Worm (Caenorhabditis elegans): ENCODE measurements around the gene fbxb-48.
A peak's percentile ranks its signal among the peaks of the same experiment; 100 is the strongest.
"Not testable (repeated sequence)": the region's sequence is repeated elsewhere in the genome, so short reads cannot be mapped to it uniquely, and the experiment has no call there.

fbxb-48 gene

DNA sequence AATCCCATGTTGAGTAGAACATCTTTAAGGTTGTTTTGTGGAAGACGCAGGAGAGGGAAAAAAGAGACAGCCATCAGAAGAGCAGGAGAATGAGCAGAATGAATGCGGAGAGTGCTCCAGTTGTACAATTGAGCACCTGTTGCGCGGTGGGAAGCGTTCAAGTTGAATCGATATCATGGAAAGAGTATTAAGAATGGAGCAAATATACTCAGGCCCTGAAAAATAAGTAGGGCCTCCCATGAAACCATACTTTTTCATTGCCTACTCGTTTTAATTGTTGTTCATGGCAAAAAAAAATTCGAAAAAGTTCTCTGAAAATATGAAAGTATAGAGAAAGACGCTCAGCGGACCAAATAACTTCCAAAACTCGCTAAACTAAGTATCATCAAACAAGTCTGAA is at the start of gene fbxb-48:
Gene fbxb-48 (minus strand): TSS at position 101 of the 400 bp plus-strand sequence.
- TF ChIP-seq snu-23 (GFP tag; optimal IDR thresholded peaks at IDR 0.05) (no peak), nhr-237 (tag; optimal IDR thresholded peaks at IDR 0.05) (no peak), blmp-1 (tag; optimal IDR thresholded peaks at IDR 0.05) (no peak), jun-1 (tag; optimal IDR thresholded peaks at IDR 0.05) (no peak), dsc-1 (tag; optimal IDR thresholded peaks at IDR 0.05) (no peak), lir-3 (tag; optimal IDR thresholded peaks at IDR 0.05; ENCODE audit: poor library complexity) (no peak), nhr-11 (tag; optimal IDR thresholded peaks at IDR 0.05) (no peak), lin-13 (GFP tag; optimal IDR thresholded peaks at IDR 0.05) (no peak), sup-37 (GFP tag; optimal IDR thresholded peaks at IDR 0.05) (no peak), pag-3 (tag; optimal IDR thresholded peaks at IDR 0.05; ENCODE audit: borderline replicate concordance, insufficient read depth) (no peak), nhr-71 (tag; optimal IDR thresholded peaks at IDR 0.05) (no peak), xbp-1 (tag; optimal IDR thresholded peaks at IDR 0.05) (no peak), ceh-90 (tag; optimal IDR thresholded peaks at IDR 0.05) (no peak), nhr-12 (tag; optimal IDR thresholded peaks at IDR 0.05) (no peak), egl-13 (tag; optimal IDR thresholded peaks at IDR 0.05) (no peak), pax-3 (tag; optimal IDR thresholded peaks at IDR 0.05) (no peak), unc-98 (GFP tag; IDR thresholded peaks at IDR 0.05) (no peak), hpl-2 (GFP tag; optimal IDR thresholded peaks at IDR 0.05) (no peak)

DNA sequence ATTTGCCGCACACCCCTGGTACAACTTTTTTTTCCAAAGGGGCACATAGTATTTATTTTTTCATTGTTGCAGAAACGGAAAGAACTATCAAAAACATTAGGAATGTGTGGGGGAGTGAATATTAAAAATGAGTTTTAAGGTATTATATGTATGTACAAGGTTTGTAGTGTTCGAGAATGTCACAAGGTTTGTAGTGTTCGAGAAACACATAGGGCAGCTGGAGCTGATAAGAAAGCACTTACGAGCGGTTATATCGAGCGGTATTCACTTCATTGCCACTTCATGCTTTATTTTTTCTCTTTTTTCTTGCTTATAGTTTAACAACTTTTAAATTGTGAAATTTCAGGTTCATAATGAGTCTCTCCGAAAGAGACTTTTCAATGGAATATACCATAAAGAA is 48.4 kb upstream of the fbxb-48 start:
- TF ChIP-seq elt-2 (tag; optimal IDR thresholded peaks at IDR 0.05): peak; percentile 28
- peak in 1 of 2 experiments; percentile 10 for TF ChIP-seq lin-35 (GFP tag; optimal IDR thresholded peaks at IDR 0.05)
- TF ChIP-seq efl-1 (optimal IDR thresholded peaks at IDR 0.05): not testable (repeated sequence)
- TF ChIP-seq efl-1 (GFP tag; optimal IDR thresholded peaks at IDR 0.05 in 1 of 2): peak in 1 of 2 experiments; percentile 43

DNA sequence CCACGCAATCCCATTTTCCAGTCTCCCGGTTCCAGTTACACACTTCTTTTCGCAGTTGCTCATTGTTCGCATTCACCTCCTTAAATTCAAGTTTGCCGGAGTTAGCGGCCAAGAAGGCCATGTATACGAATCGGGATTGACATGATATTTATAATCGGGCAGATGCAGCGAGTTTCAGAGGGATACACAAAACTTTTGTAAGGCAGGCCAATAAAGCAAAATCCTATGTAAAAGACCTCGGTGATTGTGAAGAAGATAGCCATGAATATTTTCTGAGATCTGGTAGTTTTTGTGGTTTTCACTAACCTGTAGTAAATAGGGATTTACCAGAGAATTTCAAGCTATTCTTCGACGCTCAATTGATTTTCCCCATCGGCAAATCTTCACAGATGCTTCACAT is 47.7 kb upstream of the fbxb-48 start:
- TF ChIP-seq snpc-4 (tag; optimal IDR thresholded peaks at IDR 0.05) (no peak), mep-1 (tag; optimal IDR thresholded peaks at IDR 0.05) (no peak), sox-4 (tag; optimal IDR thresholded peaks at IDR 0.05) (no peak), grh-1 (GFP tag; IDR thresholded peaks at IDR 0.05) (no peak), nhr-12 (tag; optimal IDR thresholded peaks at IDR 0.05) (no peak), unc-62 (GFP tag; optimal IDR thresholded peaks at IDR 0.05) (no peak), C16A3.4 (tag; optimal IDR thresholded peaks at IDR 0.05) (no peak), nhr-20 (tag; optimal IDR thresholded peaks at IDR 0.05) (no peak), hlh-17 (GFP tag; optimal IDR thresholded peaks at IDR 0.05; ENCODE audit: borderline replicate concordance) (no peak), pag-3 (tag; optimal IDR thresholded peaks at IDR 0.05; ENCODE audit: borderline replicate concordance, insufficient read depth) (no peak), lin-39 (tag; optimal IDR thresholded peaks at IDR 0.05) (no peak), fkh-8 (tag; optimal IDR thresholded peaks at IDR 0.05) (no peak), skn-1 (tag; optimal IDR thresholded peaks at IDR 0.05) (no peak), ceh-8 (GFP tag; optimal IDR thresholded peaks at IDR 0.05) (no peak), unc-86 (tag; optimal IDR thresholded peaks at IDR 0.05) (no peak)

DNA sequence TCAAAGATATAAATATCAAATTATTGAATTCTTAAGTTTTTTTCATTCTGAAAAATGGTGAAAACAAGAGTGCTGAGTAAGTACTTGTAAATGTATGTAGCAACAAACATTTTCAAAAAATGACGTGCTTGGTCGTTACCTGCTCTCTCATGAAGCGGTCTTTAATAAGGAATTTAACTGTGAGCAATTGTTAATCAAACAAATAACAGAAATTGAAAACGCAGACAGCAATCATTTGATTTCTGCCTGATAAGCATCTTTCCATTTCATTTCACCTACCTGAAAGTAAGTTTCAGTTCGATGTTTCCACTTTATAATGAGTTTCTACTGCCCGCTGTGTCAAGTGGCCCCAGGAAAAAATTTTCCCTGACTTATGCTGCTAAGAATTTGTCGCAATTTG is 44.0 kb upstream of the fbxb-48 start, which contains the start of gene math-28:
Gene math-28 (plus strand): TSS at position 301 of the 400 bp plus-strand sequence.
- no peak for TF ChIP-seq fkh-10 (GFP tag; optimal IDR thresholded peaks at IDR 0.05)
- no peak for TF ChIP-seq ztf-4 (tag; optimal IDR thresholded peaks at IDR 0.05)
- TF ChIP-seq ceh-82 (tag; optimal IDR thresholded peaks at IDR 0.05): no peak
- TF ChIP-seq swsn-7 (tag; optimal IDR thresholded peaks at IDR 0.05): no peak
- no peak for TF ChIP-seq hlh-17 (GFP tag; optimal IDR thresholded peaks at IDR 0.05; ENCODE audit: borderline replicate concordance)
- no peak for TF ChIP-seq Y116A8C.19 (tag; optimal IDR thresholded peaks at IDR 0.05; ENCODE audit: borderline replicate concordance)
- TF ChIP-seq lin-13 (GFP tag; optimal IDR thresholded peaks at IDR 0.05): no peak
- no peak for TF ChIP-seq hlh-4 (tag; optimal IDR thresholded peaks at IDR 0.05)
- no peak for TF ChIP-seq elt-3 (tag; optimal IDR thresholded peaks at IDR 0.05)
- TF ChIP-seq nhr-28 (tag; optimal IDR thresholded peaks at IDR 0.05): no peak
- no peak for TF ChIP-seq C16A3.4 (tag; optimal IDR thresholded peaks at IDR 0.05)
- TF ChIP-seq efl-3 (GFP tag; optimal IDR thresholded peaks at IDR 0.05): no peak
- TF ChIP-seq tlp-1 (tag; optimal IDR thresholded peaks at IDR 0.05): no peak
- TF ChIP-seq nhr-77 (tag; optimal IDR thresholded peaks at IDR 0.05): no peak
- no peak for TF ChIP-seq unc-62 (GFP tag; optimal IDR thresholded peaks at IDR 0.05)
- no peak for TF ChIP-seq egl-13 (tag; optimal IDR thresholded peaks at IDR 0.05)
- no peak for TF ChIP-seq ztf-11 (tag; optimal IDR thresholded peaks at IDR 0.05)
- TF ChIP-seq ceh-8 (GFP tag; optimal IDR thresholded peaks at IDR 0.05): no peak

Data from whole organism, L1 larva.